Worm (Caenorhabditis elegans) whole organism, L1 larva: ENCODE data around the gene cat-4.

Source experiments
- C04F5.9 ChIP-seq: sonication (generic microtip); optimal IDR thresholded peaks from 2 replicates; lab custom pipeline; 2016; ENCODE audit warnings: missing genetic modification characterization, missing compliant biosample characterization
- Y116A8C.19 ChIP-seq: sonication (generic microtip); optimal IDR thresholded peaks from 2 replicates; lab custom pipeline; 2016; ENCODE audit warnings: missing compliant biosample characterization, missing genetic modification characterization, borderline replicate concordance
- aly-2 ChIP-seq: fragments of 150-350 bp; optimal IDR thresholded peaks from 2 replicates; lab custom pipeline; 2014; ENCODE audit warnings: missing biosample characterization, missing genetic modification characterization
- ama-1 ChIP-seq: fragments of 150-350 bp; optimal IDR thresholded peaks from 2 replicates; lab custom pipeline; 2014
- blmp-1 ChIP-seq: fragments of 150-350 bp; optimal IDR thresholded peaks from 2 replicates; lab custom pipeline; 2014; ENCODE audit warnings: missing biosample characterization, missing genetic modification characterization
- ceh-63 ChIP-seq: fragments of 200-800 bp; sonication (Bioruptor generic); optimal IDR thresholded peaks from 2 replicates; lab custom pipeline; 2018; ENCODE audit warnings: mild to moderate bottlenecking, missing genetic modification characterization, missing compliant biosample characterization
- ceh-90 ChIP-seq: sonication (generic microtip); optimal IDR thresholded peaks from 2 replicates; lab custom pipeline; 2016; ENCODE audit warnings: missing genetic modification characterization, missing compliant biosample characterization
- ces-1 ChIP-seq: fragments of 150-350 bp; optimal IDR thresholded peaks from 2 replicates; lab custom pipeline; 2014; ENCODE audit warnings: missing biosample characterization, missing genetic modification reagents, missing genetic modification characterization
- dpl-1 ChIP-seq, 3 experiments: fragments of 150-350 bp in 2 of 3; sonication (generic microtip) in 1 of 3; optimal IDR thresholded peaks; 2 replicates each; lab custom pipeline; 2014 to 2017; ENCODE audit warnings: missing biosample characterization in 3 of 3, missing genetic modification characterization in 3 of 3, missing genetic modification reagents in 3 of 3
- efl-1 ChIP-seq, 4 experiments: fragments of 150-350 bp; optimal IDR thresholded peaks in 3 of 4; peaks in 1 of 4; 1 replicate in 1 of 4; 2 replicates in 3 of 4; lab custom pipeline; 2014; ENCODE audit warnings: missing biosample characterization in 2 of 4, missing genetic modification characterization in 2 of 4, missing genetic modification reagents in 2 of 4
- efl-3 ChIP-seq: fragments of 200-800 bp; sonication (Bioruptor generic); optimal IDR thresholded peaks from 2 replicates; lab custom pipeline; 2018; ENCODE audit warnings: mild to moderate bottlenecking, missing genetic modification characterization, missing compliant biosample characterization
- elt-2 ChIP-seq: sonication (generic microtip); optimal IDR thresholded peaks from 2 replicates; lab custom pipeline; 2016; ENCODE audit warnings: missing genetic modification characterization, mild to moderate bottlenecking, inconsistent platforms, missing compliant biosample characterization, missing genetic modification reagents
- fkh-10 ChIP-seq: sonication (generic microtip); optimal IDR thresholded peaks from 2 replicates; lab custom pipeline; 2017; ENCODE audit warnings: missing biosample characterization, missing genetic modification reagents, missing genetic modification characterization
- fkh-4 ChIP-seq: sonication (generic microtip); optimal IDR thresholded peaks from 2 replicates; lab custom pipeline; 2016; ENCODE audit warnings: missing compliant biosample characterization, missing genetic modification characterization, borderline replicate concordance
- hlh-17 ChIP-seq: fragments of 200-800 bp; sonication (Bioruptor generic); optimal IDR thresholded peaks from 2 replicates; lab custom pipeline; 2018; ENCODE audit warnings: missing genetic modification characterization, mild to moderate bottlenecking, missing compliant biosample characterization, moderate library complexity, borderline replicate concordance
- hlh-4 ChIP-seq: sonication (generic microtip); optimal IDR thresholded peaks from 2 replicates; lab custom pipeline; 2016; ENCODE audit warnings: mild to moderate bottlenecking, missing genetic modification characterization, missing compliant biosample characterization
- lin-35 ChIP-seq, 2 experiments: fragments of 150-350 bp; optimal IDR thresholded peaks; 2 replicates each; lab custom pipeline; 2014; ENCODE audit warnings: missing biosample characterization in 2 of 2, missing genetic modification characterization in 2 of 2, missing genetic modification reagents in 2 of 2
- lin-39 ChIP-seq: fragments of 150-350 bp; optimal IDR thresholded peaks from 2 replicates; lab custom pipeline; 2014; ENCODE audit warnings: missing biosample characterization, missing genetic modification reagents, missing genetic modification characterization
- lsy-2 ChIP-seq, 2 experiments: fragments of 150-350 bp; optimal IDR thresholded peaks; 2 replicates each; lab custom pipeline; 2014; ENCODE audit warnings: missing biosample characterization in 2 of 2, missing genetic modification characterization in 2 of 2
- mdl-1 ChIP-seq, 2 experiments: fragments of 150-350 bp; optimal IDR thresholded peaks; 2 replicates each; lab custom pipeline; 2014 to 2017; ENCODE audit warnings: missing biosample characterization in 2 of 2, missing genetic modification characterization in 2 of 2, inconsistent platforms in 1 of 2
- nhr-20 ChIP-seq: sonication (generic microtip); optimal IDR thresholded peaks from 2 replicates; lab custom pipeline; 2016; ENCODE audit warnings: mild to moderate bottlenecking, missing genetic modification characterization, missing compliant biosample characterization
- nhr-237 ChIP-seq: fragments of 150-350 bp; optimal IDR thresholded peaks from 2 replicates; lab custom pipeline; 2014; ENCODE audit warnings: missing biosample characterization, missing genetic modification characterization
- nhr-28 ChIP-seq: fragments of 150-350 bp; optimal IDR thresholded peaks from 2 replicates; lab custom pipeline; 2014; ENCODE audit warnings: missing biosample characterization, missing genetic modification characterization
- nhr-71 ChIP-seq: sonication (generic microtip); optimal IDR thresholded peaks from 2 replicates; lab custom pipeline; 2016; ENCODE audit warnings: mild to moderate bottlenecking, missing genetic modification characterization, moderate library complexity, missing compliant biosample characterization
- nhr-77 ChIP-seq: fragments of 150-350 bp; optimal IDR thresholded peaks from 2 replicates; lab custom pipeline; 2014; ENCODE audit warnings: missing biosample characterization, missing genetic modification characterization
- nhr-85 ChIP-seq: sonication (generic microtip); peaks from one replicate; lab custom pipeline; 2016; ENCODE audit warnings: missing genetic modification characterization, inconsistent platforms, missing compliant biosample characterization
- pag-3 ChIP-seq: sonication (generic microtip); optimal IDR thresholded peaks from 2 replicates; lab custom pipeline; 2017; ENCODE audit warnings: missing genetic modification characterization, mild to moderate bottlenecking, missing compliant biosample characterization, antibody characterized with exemption, borderline replicate concordance; ENCODE audit not compliant: insufficient read depth
- rnt-1 ChIP-seq: sonication (generic microtip); optimal IDR thresholded peaks from 2 replicates; lab custom pipeline; 2016; ENCODE audit warnings: mild to moderate bottlenecking, missing genetic modification characterization, moderate library complexity, missing compliant biosample characterization
- skn-1 ChIP-seq: fragments of 150-350 bp; optimal IDR thresholded peaks from 2 replicates; lab custom pipeline; 2014; ENCODE audit warnings: missing biosample characterization, missing genetic modification characterization
- snu-23 ChIP-seq: sonication (generic microtip); optimal IDR thresholded peaks from 2 replicates; lab custom pipeline; 2016; ENCODE audit warnings: missing genetic modification characterization, missing compliant biosample characterization
- sox-4 ChIP-seq: sonication (generic microtip); optimal IDR thresholded peaks from 2 replicates; lab custom pipeline; 2016; ENCODE audit warnings: missing genetic modification characterization, missing compliant biosample characterization
- sptf-1 ChIP-seq: fragments of 150-350 bp; optimal IDR thresholded peaks from 2 replicates; lab custom pipeline; 2014; ENCODE audit warnings: missing biosample characterization, missing genetic modification characterization
- sup-37 ChIP-seq: fragments of 200-800 bp; sonication (Bioruptor generic); optimal IDR thresholded peaks from 2 replicates; lab custom pipeline; 2018; ENCODE audit warnings: mild to moderate bottlenecking, missing genetic modification characterization, missing compliant biosample characterization
- tbx-2 ChIP-seq: sonication (generic microtip); optimal IDR thresholded peaks from 2 replicates; lab custom pipeline; 2016; ENCODE audit warnings: missing genetic modification characterization, missing compliant biosample characterization
- tlp-1 ChIP-seq: fragments of 150-350 bp; optimal IDR thresholded peaks from 2 replicates; lab custom pipeline; 2014; ENCODE audit warnings: missing biosample characterization, missing genetic modification characterization
- unc-130 ChIP-seq: fragments of 150-350 bp; optimal IDR thresholded peaks from 2 replicates; lab custom pipeline; 2017; ENCODE audit warnings: missing biosample characterization, missing genetic modification characterization, inconsistent platforms
- unc-30 ChIP-seq: sonication (generic microtip); optimal IDR thresholded peaks from 2 replicates; lab custom pipeline; 2017; ENCODE audit warnings: missing biosample characterization, missing genetic modification characterization
- vab-15 ChIP-seq: sonication (generic microtip); optimal IDR thresholded peaks from 2 replicates; lab custom pipeline; 2017; ENCODE audit warnings: missing genotype, mild to moderate bottlenecking, missing genetic modification characterization, missing compliant biosample characterization
- zip-4 ChIP-seq: fragments of 200-800 bp; sonication (Bioruptor generic); optimal IDR thresholded peaks from 2 replicates; lab custom pipeline; 2018; ENCODE audit warnings: mild to moderate bottlenecking, missing genetic modification characterization, moderate library complexity, missing compliant biosample characterization

cat-4 gene

ce11 chrV:10578938-10579337, 14.3 kb downstream of the cat-4 start, which contains the start of the genes erh-1 and lpd-9 (continued):
- TF ChIP-seq nhr-28 (no peak), fkh-10 (GFP tag; lab: Kevin White, UChicago) (peak; percentile 17)

- TF ChIP-seq hlh-4 (tag; lab: Kevin White, UChicago): no peak
- no peak for TF ChIP-seq lin-39 (tag; lab: Kevin White, UChicago)
- no peak for TF ChIP-seq tbx-2 (tag; lab: Kevin White, UChicago)
- peak in 1 of 2 experiments; percentile 9 for TF ChIP-seq lin-35 (GFP tag; optimal IDR thresholded peaks at IDR 0.05; lab: Kevin White, UChicago)
- TF ChIP-seq unc-130 (tag; lab: Kevin White, UChicago): no peak
- TF ChIP-seq Y116A8C.19 (tag; lab: Kevin White, UChicago): no peak
- TF ChIP-seq elt-2 (tag; lab: Kevin White, UChicago): peak; percentile 40
- peak; percentile 56 for TF ChIP-seq tlp-1
- TF ChIP-seq sox-4 (tag; lab: Kevin White, UChicago): no peak
- TF ChIP-seq zip-4 (GFP tag; lab: Kevin White, UChicago): no peak
Observed at ce11 chrV:10580638-10581037, 16.0 kb downstream of the cat-4 start.

- TF ChIP-seq sptf-1 (tag; lab: Kevin White, UChicago) (no peak), tbx-2 (tag; lab: Kevin White, UChicago) (no peak), ces-1 (GFP tag; lab: Kevin White, UChicago) (no peak), elt-2 (tag; lab: Kevin White, UChicago) (peak; percentile 25), hlh-17 (GFP tag; lab: Kevin White, UChicago) (no peak), ama-1 (lab: Kevin White, UChicago) (no peak), C04F5.9 (tag; lab: Kevin White, UChicago) (no peak)
Observed at ce11 chrV:10581837-10582300, 17.2 kb downstream of the cat-4 start, which contains the start of gene T21C9.6. TSS of gene T21C9.6 (plus strand) at chrV:10581887.

ce11 chrV:10588694-10589093, 24.0 kb downstream of the cat-4 start, which contains the start of gene srg-32:
TSS of gene srg-32 (minus strand) at chrV:10588794.
- TF ChIP-seq fkh-10 (GFP tag; lab: Kevin White, UChicago) (no peak), blmp-1 (tag; lab: Kevin White, UChicago) (no peak), zip-4 (GFP tag; lab: Kevin White, UChicago) (no peak), Y116A8C.19 (tag; lab: Kevin White, UChicago) (no peak), ceh-63 (GFP tag; lab: Kevin White, UChicago) (no peak), rnt-1 (tag; lab: Kevin White, UChicago) (no peak), aly-2 (no peak), efl-3 (GFP tag; lab: Kevin White, UChicago) (no peak), sup-37 (GFP tag; lab: Kevin White, UChicago) (no peak), ceh-90 (no peak), C04F5.9 (tag; lab: Kevin White, UChicago) (no peak), vab-15 (tag; lab: Kevin White, UChicago) (no peak), lsy-2 (tag; optimal IDR thresholded peaks at IDR 0.05; lab: Kevin White, UChicago) (no peak), skn-1 (tag; lab: Kevin White, UChicago) (no peak), dpl-1 (GFP tag; optimal IDR thresholded peaks at IDR 0.05; lab: Kevin White, UChicago) (no peak), fkh-4 (tag; lab: Kevin White, UChicago) (no peak), nhr-77 (tag; lab: Kevin White, UChicago) (no peak), unc-30 (no peak), mdl-1 (tag; optimal IDR thresholded peaks at IDR 0.05; lab: Kevin White, UChicago) (no peak)

- no peak for TF ChIP-seq snu-23 (GFP tag; lab: Kevin White, UChicago)
- TF ChIP-seq nhr-237: no peak
- TF ChIP-seq tbx-2 (tag; lab: Kevin White, UChicago): no peak
- no peak for TF ChIP-seq efl-1 (optimal IDR thresholded peaks at IDR 0.05; lab: Kevin White, UChicago)
- peak in 1 of 2 experiments; percentile 36 for TF ChIP-seq efl-1 (GFP tag; optimal IDR thresholded peaks at IDR 0.05 in 1 of 2; lab: Kevin White, UChicago)
- TF ChIP-seq pag-3 (tag; lab: Kevin White, UChicago): no peak
- peak; percentile 24 for TF ChIP-seq tlp-1
- TF ChIP-seq nhr-77 (tag; lab: Kevin White, UChicago): no peak
- TF ChIP-seq nhr-85: peak; percentile 66
- peak in 1 of 2 experiments; percentile 43 for TF ChIP-seq lin-35 (GFP tag; optimal IDR thresholded peaks at IDR 0.05; lab: Kevin White, UChicago)
- TF ChIP-seq nhr-71: peak; percentile 62
- peak; percentile 32 for TF ChIP-seq nhr-20 (tag; lab: Kevin White, UChicago)
- peak; percentile 83 for TF ChIP-seq elt-2 (tag; lab: Kevin White, UChicago)
Observed at ce11 chrV:10589774-10590528, 25.3 kb downstream of the cat-4 start, which contains the start of gene ttr-23. TSS of gene ttr-23 (minus strand) at chrV:10589860.
